Fruit fly (Drosophila melanogaster) whole organism, embryonic: Measurements from ENCODE around the gene c-cup.

Experiments
- CG16813 ChIP-seq: fragments of 200-800 bp; sonication (Bioruptor generic); IDR thresholded peaks from 3 replicates; pipeline ENCODE4 v1.3.6; 2022; ENCODE audit warnings: missing biosample characterization, missing genetic modification characterization; ENCODE audit not compliant: partially characterized antibody
- CG18476 ChIP-seq: fragments of 200-800 bp; sonication (Bioruptor generic); optimal IDR thresholded peaks from 2 replicates; lab custom pipeline; 2016; ENCODE audit warnings: missing biosample characterization, mild to moderate bottlenecking, missing genetic modification characterization
- CG31365 ChIP-seq: fragments of 200-800 bp; sonication (Bioruptor generic); optimal IDR thresholded peaks from 2 replicates; lab custom pipeline; 2018; ENCODE audit warnings: missing biosample characterization, mild to moderate bottlenecking, missing genetic modification characterization
- CG8089 ChIP-seq: fragments of 200-800 bp; sonication (Bioruptor generic); optimal IDR thresholded peaks from 3 replicates; lab custom pipeline; 2016; ENCODE audit warnings: missing biosample characterization, missing genetic modification characterization
- E2f1 ChIP-seq: fragments of 200-800 bp; sonication (Bioruptor generic); IDR thresholded peaks from 2 replicates; pipeline ENCODE4 v1.3.6; 2022; ENCODE audit warnings: missing biosample characterization, missing genetic modification characterization
- PHDP ChIP-seq: fragments of 200-800 bp; sonication (Bioruptor generic); optimal IDR thresholded peaks from 3 replicates; lab custom pipeline; 2018; ENCODE audit warnings: missing biosample characterization, mild to moderate bottlenecking, missing genetic modification characterization, moderate library complexity
- trh ChIP-seq: fragments of 200-800 bp; sonication (Bioruptor generic); optimal IDR thresholded peaks from 2 replicates; lab custom pipeline; 2016; ENCODE audit warnings: missing biosample characterization, missing genetic modification characterization
- zfh1 ChIP-seq: fragments of 200-800 bp; sonication (Bioruptor generic); IDR thresholded peaks from 3 replicates; pipeline ENCODE4 v1.3.6; 2022; ENCODE audit warnings: missing biosample characterization, missing genetic modification characterization

dm6 chr2L:1823231-1823630, 9.1 kb downstream of the c-cup start, which contains the start of gene CG31933:
- TF ChIP-seq CG18476 (GFP tag; lab: Kevin White, UChicago) (no peak), CG31365 (tag; lab: Kevin White, UChicago) (no peak), trh (GFP tag; lab: Kevin White, UChicago) (no peak), PHDP (tag; lab: Kevin White, UChicago) (no peak), CG8089 (no peak), E2f1 (GFP tag; lab: Robert Waterston, UW) (no peak), zfh1 (GFP tag; lab: Robert Waterston, UW) (no peak), CG16813 (no peak)
